Worm (Caenorhabditis elegans) whole organism, late embryonic: ENCODE measurements around the gene T25E12.6.

Source experiments
- C38D4.7 ChIP-seq: fragments of 200-800 bp; sonication (Bioruptor generic); optimal IDR thresholded peaks from 2 replicates; lab custom pipeline; 2018; ENCODE audit warnings: mild to moderate bottlenecking, missing genetic modification characterization, moderate library complexity, missing compliant biosample characterization
- F13H6.1 ChIP-seq: sonication (generic microtip); optimal IDR thresholded peaks from 2 replicates; lab custom pipeline; 2016; ENCODE audit warnings: missing genetic modification characterization, missing compliant biosample characterization
- K02D7.2 ChIP-seq: sonication (generic microtip); optimal IDR thresholded peaks from 2 replicates; lab custom pipeline; 2017; ENCODE audit warnings: mild to moderate bottlenecking, missing genetic modification characterization, missing compliant biosample characterization
- K09A11.1 ChIP-seq: sonication (generic microtip); optimal IDR thresholded peaks from 2 replicates; lab custom pipeline; 2017; ENCODE audit warnings: antibody characterized with exemption, mild to moderate bottlenecking, missing genetic modification characterization, missing compliant biosample characterization; ENCODE audit not compliant: insufficient read depth
- Y22D7AL.16 ChIP-seq: sonication (generic microtip); optimal IDR thresholded peaks from 2 replicates; lab custom pipeline; 2016; ENCODE audit warnings: missing genetic modification characterization, missing compliant biosample characterization
- ama-1 ChIP-seq: fragments of 150-350 bp; optimal IDR thresholded peaks from 2 replicates; lab custom pipeline; 2014
- ceh-18 ChIP-seq: sonication (generic microtip); optimal IDR thresholded peaks from 2 replicates; lab custom pipeline; 2016; ENCODE audit warnings: missing genetic modification characterization, missing compliant biosample characterization
- ceh-19 ChIP-seq: fragments of 200-800 bp; sonication (Bioruptor generic); optimal IDR thresholded peaks from 2 replicates; lab custom pipeline; 2018; ENCODE audit warnings: mild to moderate bottlenecking, missing genetic modification characterization, missing compliant biosample characterization
- ceh-2 ChIP-seq: sonication (generic microtip); optimal IDR thresholded peaks from 2 replicates; lab custom pipeline; 2016; ENCODE audit warnings: missing genotype, missing genetic modification characterization, missing compliant biosample characterization
- ceh-24 ChIP-seq: sonication (generic microtip); optimal IDR thresholded peaks from 2 replicates; lab custom pipeline; 2016; ENCODE audit warnings: mild to moderate bottlenecking, missing genetic modification characterization, missing compliant biosample characterization
- ceh-30 ChIP-seq: fragments of 150-350 bp; optimal IDR thresholded peaks from 2 replicates; lab custom pipeline; 2014; ENCODE audit warnings: missing biosample characterization, missing genetic modification characterization
- ceh-34 ChIP-seq: sonication (generic microtip); optimal IDR thresholded peaks from 2 replicates; lab custom pipeline; 2016; ENCODE audit warnings: mild to moderate bottlenecking, missing genetic modification characterization, missing compliant biosample characterization
- ceh-48 ChIP-seq: sonication (generic microtip); optimal IDR thresholded peaks from 2 replicates; lab custom pipeline; 2016; ENCODE audit warnings: missing genetic modification characterization, inconsistent platforms, missing compliant biosample characterization
- ceh-6 ChIP-seq: fragments of 200-800 bp; sonication (Bioruptor generic); optimal IDR thresholded peaks from 2 replicates; lab custom pipeline; 2018; ENCODE audit warnings: mild to moderate bottlenecking, missing genetic modification characterization, missing compliant biosample characterization
- ceh-9 ChIP-seq: sonication (generic microtip); optimal IDR thresholded peaks from 2 replicates; lab custom pipeline; 2016; ENCODE audit warnings: mild to moderate bottlenecking, missing genetic modification characterization, inconsistent platforms, missing compliant biosample characterization
- dmd-4 ChIP-seq: sonication (generic microtip); optimal IDR thresholded peaks from 2 replicates; lab custom pipeline; 2016; ENCODE audit warnings: borderline replicate concordance, missing genetic modification characterization, missing compliant biosample characterization
- dve-1 ChIP-seq: sonication (generic microtip); optimal IDR thresholded peaks from 2 replicates; lab custom pipeline; 2017; ENCODE audit warnings: antibody characterized with exemption, mild to moderate bottlenecking, missing genetic modification characterization, missing compliant biosample characterization
- elt-4 ChIP-seq: sonication (generic microtip); optimal IDR thresholded peaks from 2 replicates; lab custom pipeline; 2016; ENCODE audit warnings: missing genetic modification characterization, missing compliant biosample characterization
- ets-4 ChIP-seq: sonication (generic microtip); optimal IDR thresholded peaks from 2 replicates; lab custom pipeline; 2016; ENCODE audit warnings: missing genetic modification characterization, missing compliant biosample characterization
- eyg-1 ChIP-seq: sonication (generic microtip); optimal IDR thresholded peaks from 2 replicates; lab custom pipeline; 2016; ENCODE audit warnings: missing genotype, missing genetic modification characterization, missing compliant biosample characterization
- fkh-10 ChIP-seq: fragments of 150-350 bp; optimal IDR thresholded peaks from 2 replicates; lab custom pipeline; 2014; ENCODE audit warnings: missing biosample characterization, missing genetic modification reagents, missing genetic modification characterization
- fkh-6 ChIP-seq: sonication (generic microtip); optimal IDR thresholded peaks from 2 replicates; lab custom pipeline; 2016; ENCODE audit warnings: missing genetic modification characterization, missing compliant biosample characterization
- gmeb-2 ChIP-seq: sonication (generic microtip); optimal IDR thresholded peaks from 2 replicates; lab custom pipeline; 2016; ENCODE audit warnings: missing genetic modification characterization, inconsistent platforms, missing compliant biosample characterization
- hlh-15 ChIP-seq: sonication (generic microtip); optimal IDR thresholded peaks from 2 replicates; lab custom pipeline; 2016; ENCODE audit warnings: missing genetic modification characterization, missing compliant biosample characterization
- hlh-6 ChIP-seq: sonication (generic microtip); optimal IDR thresholded peaks from 2 replicates; lab custom pipeline; 2016; ENCODE audit warnings: missing genotype, missing genetic modification characterization, missing compliant biosample characterization
- lim-6 ChIP-seq: sonication (generic microtip); optimal IDR thresholded peaks from 2 replicates; lab custom pipeline; 2016; ENCODE audit warnings: missing genetic modification characterization, missing compliant biosample characterization
- lin-11 ChIP-seq: fragments of 200-800 bp; sonication (Bioruptor generic); optimal IDR thresholded peaks from 2 replicates; lab custom pipeline; 2018; ENCODE audit warnings: mild to moderate bottlenecking, missing genetic modification characterization, missing compliant biosample characterization
- madf-2 ChIP-seq: sonication (generic microtip); optimal IDR thresholded peaks from 2 replicates; lab custom pipeline; 2017; ENCODE audit warnings: missing genetic modification characterization, missing compliant biosample characterization
- npax-4 ChIP-seq: sonication (generic microtip); optimal IDR thresholded peaks from 2 replicates; lab custom pipeline; 2016; ENCODE audit warnings: missing genetic modification characterization, missing compliant biosample characterization
- pag-3 ChIP-seq: sonication (generic microtip); optimal IDR thresholded peaks from 2 replicates; lab custom pipeline; 2016; ENCODE audit warnings: missing compliant biosample characterization, missing genetic modification characterization, borderline replicate concordance
- pha-4 ChIP-seq: fragments of 150-350 bp; optimal IDR thresholded peaks from 2 replicates; lab custom pipeline; 2018; ENCODE audit warnings: missing biosample characterization, missing genetic modification reagents, missing genetic modification characterization
- rnt-1 ChIP-seq: sonication (generic microtip); optimal IDR thresholded peaks from 2 replicates; lab custom pipeline; 2016; ENCODE audit warnings: missing genetic modification characterization, missing compliant biosample characterization
- sdc-2 ChIP-seq: sonication (generic microtip); optimal IDR thresholded peaks from 2 replicates; lab custom pipeline; 2016; ENCODE audit warnings: missing genotype, missing genetic modification characterization, missing compliant biosample characterization
- sox-2 ChIP-seq: fragments of 200-800 bp; sonication (Bioruptor generic); IDR thresholded peaks from 2 replicates; pipeline ENCODE4 v1.3.6; 2022; ENCODE audit warnings: missing genetic modification reagents, missing genetic modification characterization, missing compliant biosample characterization
- syd-9 ChIP-seq: sonication (generic microtip); optimal IDR thresholded peaks from 2 replicates; lab custom pipeline; 2016; ENCODE audit warnings: mild to moderate bottlenecking, missing genetic modification characterization, moderate library complexity, missing compliant biosample characterization
- tbx-7 ChIP-seq: sonication (generic microtip); optimal IDR thresholded peaks from 2 replicates; lab custom pipeline; 2016; ENCODE audit warnings: missing genotype, missing genetic modification characterization, missing compliant biosample characterization
- ttx-3 ChIP-seq: sonication (generic microtip); optimal IDR thresholded peaks from 2 replicates; lab custom pipeline; 2016; ENCODE audit warnings: missing genetic modification reagents, missing genetic modification characterization, missing compliant biosample characterization
- unc-42 ChIP-seq: sonication (generic microtip); optimal IDR thresholded peaks from 2 replicates; lab custom pipeline; 2016; ENCODE audit warnings: missing genotype, missing genetic modification characterization, missing compliant biosample characterization
- zip-5 ChIP-seq: sonication (generic microtip); optimal IDR thresholded peaks from 2 replicates; lab custom pipeline; 2016; ENCODE audit warnings: missing genetic modification characterization, missing compliant biosample characterization
- ztf-16 ChIP-seq: sonication (generic microtip); optimal IDR thresholded peaks from 2 replicates; lab custom pipeline; 2017; ENCODE audit warnings: missing genetic modification characterization, missing compliant biosample characterization

T25E12.6 gene

DNA sequence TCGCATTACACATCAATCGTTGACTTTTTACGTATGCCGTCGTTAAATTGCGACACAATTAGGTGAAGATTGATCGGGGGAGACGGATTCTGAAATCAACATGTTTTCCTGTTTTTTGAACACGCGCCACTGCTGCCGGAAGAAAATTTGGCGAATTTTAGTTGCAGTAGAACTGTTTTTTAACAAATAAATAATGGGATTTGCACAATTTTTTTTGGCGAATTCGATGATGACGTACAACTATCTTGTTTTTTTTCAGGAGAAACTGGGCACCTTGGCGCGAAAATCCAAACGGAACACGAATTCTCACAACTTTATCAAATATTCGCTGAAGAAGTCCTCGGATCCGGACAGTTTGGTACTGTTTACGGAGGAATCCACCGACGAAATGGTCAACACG lies 43.8 kb downstream of the T25E12.6 start:
- TF ChIP-seq eyg-1 (tag; lab: Kevin White, UChicago) (no peak), ttx-3 (tag; lab: Kevin White, UChicago) (no peak), sox-2 (GFP tag; lab: Robert Waterston, UW) (no peak), dmd-4 (tag; lab: Kevin White, UChicago) (no peak), pha-4 (tag; lab: Kevin White, UChicago) (no peak), ceh-6 (GFP tag; lab: Kevin White, UChicago) (no peak)

DNA sequence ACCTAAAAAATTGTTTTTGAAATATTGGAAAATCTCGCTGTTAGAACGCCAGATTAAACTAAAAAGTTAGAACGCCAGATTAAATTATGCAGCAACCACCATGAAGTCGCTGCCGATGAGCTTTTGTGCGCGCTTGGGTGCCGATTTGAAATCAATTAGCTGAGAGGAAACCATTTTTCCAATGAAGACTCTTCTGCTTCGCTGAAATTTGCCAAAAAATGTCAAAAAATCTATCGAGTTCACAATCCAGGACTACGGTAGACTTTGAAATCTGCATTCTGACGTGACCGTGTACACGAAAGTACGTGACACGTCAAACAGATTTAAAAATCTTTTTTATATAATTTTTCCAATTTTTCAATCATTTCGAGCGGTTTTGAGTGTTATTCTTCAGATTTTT lies 46.7 kb downstream of the T25E12.6 start, which contains the start of gene immt-2:
TSS of gene immt-2 (plus strand) at position 301 of the 400 bp plus-strand sequence.
- TF ChIP-seq ceh-30 (tag; lab: Kevin White, UChicago) (no peak), ceh-24 (tag; lab: Kevin White, UChicago) (no peak), elt-4 (tag; lab: Kevin White, UChicago) (no peak), lim-6 (no peak), zip-5 (tag; lab: Kevin White, UChicago) (no peak), C38D4.7 (GFP tag; lab: Kevin White, UChicago) (no peak), fkh-6 (tag; lab: Kevin White, UChicago) (no peak), ama-1 (lab: Kevin White, UChicago) (no peak), fkh-10 (GFP tag; lab: Kevin White, UChicago) (no peak), Y22D7AL.16 (no peak), ztf-16 (tag; lab: Kevin White, UChicago) (no peak), ets-4 (no peak)

DNA sequence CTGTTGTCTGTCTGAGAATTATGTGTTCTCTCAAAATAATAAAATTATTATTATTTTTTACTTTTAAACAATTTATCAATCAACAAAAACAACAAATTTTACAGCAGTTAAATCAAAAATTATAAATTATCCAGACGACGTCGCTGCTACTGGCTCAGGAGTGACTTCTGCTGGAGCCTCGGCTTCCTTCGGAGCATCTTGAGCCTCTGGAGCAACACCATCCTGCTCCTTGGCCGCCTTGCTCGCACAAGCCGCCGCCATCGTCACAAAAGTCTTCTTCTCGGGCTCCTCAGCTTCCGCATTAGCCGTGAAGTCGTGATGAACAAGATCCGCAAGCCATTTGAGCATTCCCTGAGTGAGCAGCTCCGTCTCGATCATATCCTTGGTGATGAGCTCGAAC lies 50.5 kb downstream of the T25E12.6 start:
- TF ChIP-seq K02D7.2 (tag; lab: Kevin White, UChicago) = no peak
- TF ChIP-seq ceh-48 (tag; lab: Kevin White, UChicago) = no peak
- no peak for TF ChIP-seq unc-42
- no peak for TF ChIP-seq sdc-2 (tag; lab: Kevin White, UChicago)
- TF ChIP-seq K09A11.1 (tag; lab: Kevin White, UChicago) = no peak
- no peak for TF ChIP-seq npax-4
- no peak for TF ChIP-seq ceh-2 (tag; lab: Kevin White, UChicago)
- no peak for TF ChIP-seq lim-6
- TF ChIP-seq ceh-19 (GFP tag; lab: Kevin White, UChicago) = no peak
- no peak for TF ChIP-seq ceh-9 (tag; lab: Kevin White, UChicago)
- no peak for TF ChIP-seq hlh-15
- TF ChIP-seq hlh-6 (tag; lab: Kevin White, UChicago) = no peak
- no peak for TF ChIP-seq rnt-1
- TF ChIP-seq gmeb-2 (tag; lab: Kevin White, UChicago) = no peak
- TF ChIP-seq dve-1 = no peak
- TF ChIP-seq ceh-18 = no peak
- TF ChIP-seq dmd-4 (tag; lab: Kevin White, UChicago) = no peak
- no peak for TF ChIP-seq lin-11
- TF ChIP-seq, all 69 proteins: peak for 0

DNA sequence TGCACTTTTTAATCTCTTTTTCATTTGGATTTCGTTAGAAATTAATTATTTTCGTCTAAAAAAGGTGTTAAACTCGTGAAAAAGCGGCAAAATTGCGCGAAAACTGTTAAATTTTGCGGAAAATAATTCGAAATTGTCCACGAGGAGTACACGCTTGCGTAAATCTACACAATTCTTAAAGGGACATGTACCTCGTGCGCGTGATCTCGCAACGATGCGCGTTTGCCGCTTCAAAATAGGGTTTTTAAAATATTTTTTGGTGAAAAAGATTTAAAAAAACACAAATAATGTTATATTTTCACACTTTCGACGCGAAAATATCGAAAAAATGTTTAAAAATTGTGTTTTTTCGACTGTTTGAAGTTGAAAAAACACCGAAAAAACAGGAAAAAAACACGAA lies 51.1 kb downstream of the T25E12.6 start:
- TF ChIP-seq ceh-24 (tag; lab: Kevin White, UChicago) (no peak), madf-2 (no peak), ceh-6 (GFP tag; lab: Kevin White, UChicago) (no peak), tbx-7 (no peak), ceh-34 (no peak), syd-9 (tag; lab: Kevin White, UChicago) (no peak), hlh-6 (tag; lab: Kevin White, UChicago) (no peak), F13H6.1 (tag; lab: Kevin White, UChicago) (no peak), ceh-18 (no peak), pag-3 (tag; lab: Kevin White, UChicago) (no peak)
